Fruit fly (Drosophila melanogaster): ENCODE measurements around the gene btsz.

- TF ChIP-seq CG8159 (tag; optimal IDR thresholded peaks at IDR 0.05) (no peak), EcR (GFP tag; optimal IDR thresholded peaks at IDR 0.05) (no peak), Pif1A (GFP tag; optimal IDR thresholded peaks at IDR 0.05) (no peak), rn (GFP tag; IDR thresholded peaks at IDR 0.05) (no peak), CG10348 (GFP tag; IDR thresholded peaks at IDR 0.05) (no peak), CG15710 (tag; optimal IDR thresholded peaks at IDR 0.05) (no peak)
Observed at dm6 chr3R:14756040-14756439, 119.2 kb downstream of the btsz start.
